Fruit fly (Drosophila melanogaster): ENCODE results near the gene CG5402.

The CG5402 gene

DNA sequence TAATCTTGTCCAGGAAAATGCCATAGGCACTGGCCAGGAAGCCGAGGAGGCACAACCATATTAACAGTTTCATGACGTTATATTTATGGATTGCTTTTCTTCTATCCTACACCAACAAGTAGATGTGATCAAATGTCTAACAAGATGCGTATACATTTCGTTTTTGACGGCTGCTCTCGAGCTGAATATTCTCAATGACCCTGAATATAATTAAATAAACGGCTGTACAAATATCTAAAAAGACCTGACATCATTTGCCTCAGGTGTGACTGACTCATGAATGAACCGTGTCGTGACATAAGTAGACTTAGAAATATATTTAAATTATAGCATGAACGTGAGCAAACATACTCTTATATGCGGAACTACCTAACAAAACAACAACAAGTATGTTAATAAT, at the start of gene CG5402:
Gene CG5402 (minus strand): TSS at position 101 of the 400 bp plus-strand sequence.
- no peak for TF ChIP-seq CG17801 (GFP tag; optimal IDR thresholded peaks at IDR 0.05; ENCODE audit: partially characterized antibody)

DNA sequence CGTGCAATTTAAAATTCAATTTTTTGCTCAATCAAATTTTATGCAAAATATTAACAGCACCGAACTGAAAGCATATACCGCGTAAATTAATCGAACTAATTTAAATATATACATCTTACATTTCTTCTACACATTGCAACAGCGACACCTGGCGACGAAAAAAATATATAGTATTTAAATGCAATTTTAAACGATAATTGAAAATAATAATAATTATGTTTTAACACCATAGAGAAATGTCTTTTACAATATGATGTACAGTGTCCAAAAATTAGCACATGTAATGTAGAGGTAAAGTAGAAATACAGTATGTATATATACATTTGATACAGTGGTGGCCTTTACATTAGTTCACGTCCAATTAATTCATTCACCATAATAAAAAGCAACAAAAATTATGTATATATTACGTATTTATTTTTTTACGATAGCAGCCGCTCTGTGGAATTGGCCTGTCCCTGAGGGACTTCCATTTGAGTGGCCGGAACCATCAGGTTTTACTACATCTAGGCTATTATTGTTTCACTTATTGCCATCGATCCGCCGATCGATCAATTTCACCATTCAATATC, 44.7 kb upstream of the CG5402 start:
- no peak for TF ChIP-seq CG17801 (GFP tag; optimal IDR thresholded peaks at IDR 0.05; ENCODE audit: partially characterized antibody)

DNA sequence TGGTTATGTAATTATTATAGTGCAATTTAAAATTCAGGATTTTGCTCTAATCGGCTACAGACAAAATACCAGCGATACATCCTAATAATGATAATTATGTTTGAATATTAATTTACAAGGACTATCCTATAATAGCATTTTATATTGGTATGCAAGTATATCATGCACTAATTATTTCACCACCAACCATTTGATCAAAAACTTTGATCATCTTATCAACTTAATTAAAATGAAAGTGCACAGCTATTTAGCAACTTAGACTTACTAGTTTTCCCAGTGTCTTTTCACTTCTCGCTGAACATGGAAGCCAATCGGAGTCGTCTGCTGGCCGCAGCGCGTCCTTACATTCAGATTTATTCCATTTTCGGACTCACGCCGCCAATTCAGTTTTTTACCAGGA, 43.0 kb upstream of the CG5402 start, which contains the start of gene Gr98d:
Gene Gr98d (plus strand): TSS at position 301 of the 400 bp plus-strand sequence.
- no peak for TF ChIP-seq CG17801 (GFP tag; optimal IDR thresholded peaks at IDR 0.05; ENCODE audit: partially characterized antibody)

DNA sequence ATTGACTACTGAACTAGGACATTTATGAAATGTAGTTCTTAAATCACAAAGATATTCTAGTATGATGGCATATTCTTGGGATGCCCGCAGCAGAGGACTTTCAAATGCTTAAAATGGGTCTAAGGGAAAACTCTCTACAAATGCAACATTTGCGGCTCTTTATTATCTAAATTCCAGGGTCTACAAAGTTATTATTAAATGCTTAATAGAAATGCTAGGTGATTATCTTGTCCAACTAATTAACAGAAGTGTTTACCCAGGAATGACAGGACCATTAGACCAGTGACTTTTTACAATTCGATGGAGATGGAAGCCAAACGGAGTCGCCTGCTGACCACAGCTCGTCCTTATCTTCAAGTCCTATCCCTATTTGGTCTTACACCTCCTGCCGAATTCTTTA, 41.4 kb upstream of the CG5402 start, which contains the start of gene Gr98c:
Gene Gr98c (plus strand): TSS at position 301 of the 400 bp plus-strand sequence.
- no peak for TF ChIP-seq CG17801 (GFP tag; optimal IDR thresholded peaks at IDR 0.05; ENCODE audit: partially characterized antibody)

DNA sequence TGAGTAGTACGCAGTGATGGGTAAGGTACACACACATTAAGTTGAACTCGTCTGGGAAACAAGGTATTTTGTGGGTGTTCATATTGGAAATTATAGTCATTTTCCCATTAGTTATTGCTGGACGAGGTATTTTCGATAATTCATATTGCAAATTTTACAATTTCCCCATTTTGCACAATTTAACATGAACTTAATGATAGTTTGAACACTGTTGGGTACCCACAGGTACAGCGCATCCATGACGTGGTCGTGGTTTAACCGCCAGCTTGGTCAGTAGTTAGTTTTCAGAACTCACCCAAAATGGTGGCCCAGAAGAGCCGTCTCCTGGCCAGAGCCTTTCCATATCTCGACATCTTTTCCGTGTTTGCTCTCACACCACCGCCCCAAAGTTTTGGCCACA, 39.4 kb upstream of the CG5402 start, which contains the start of gene Gr98b:
Gene Gr98b (plus strand): TSS at position 301 of the 400 bp plus-strand sequence.
- TF ChIP-seq CG17801 (GFP tag; optimal IDR thresholded peaks at IDR 0.05; ENCODE audit: partially characterized antibody) = no peak

DNA sequence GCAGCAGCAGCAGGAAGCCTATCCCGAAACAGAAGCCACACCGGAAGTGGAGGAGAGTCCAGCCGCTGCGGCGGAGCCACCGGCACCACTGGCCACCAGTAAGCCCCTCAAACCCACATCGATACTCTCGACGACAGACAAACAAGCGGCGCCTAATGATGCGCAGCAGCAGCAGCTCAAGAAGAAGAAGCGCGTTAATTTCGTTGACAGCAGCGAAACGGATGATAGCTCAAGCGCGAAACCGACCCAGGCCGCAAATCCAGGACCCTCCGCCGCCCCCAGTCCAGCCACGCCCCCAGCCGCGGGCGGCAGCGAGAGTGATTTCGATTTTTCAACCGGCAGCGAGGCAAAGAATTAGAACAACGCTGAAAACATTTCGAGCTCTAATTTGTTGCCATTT, 30.5 kb upstream of the CG5402 start:
- no peak for TF ChIP-seq CG17801 (GFP tag; optimal IDR thresholded peaks at IDR 0.05; ENCODE audit: partially characterized antibody)

DNA sequence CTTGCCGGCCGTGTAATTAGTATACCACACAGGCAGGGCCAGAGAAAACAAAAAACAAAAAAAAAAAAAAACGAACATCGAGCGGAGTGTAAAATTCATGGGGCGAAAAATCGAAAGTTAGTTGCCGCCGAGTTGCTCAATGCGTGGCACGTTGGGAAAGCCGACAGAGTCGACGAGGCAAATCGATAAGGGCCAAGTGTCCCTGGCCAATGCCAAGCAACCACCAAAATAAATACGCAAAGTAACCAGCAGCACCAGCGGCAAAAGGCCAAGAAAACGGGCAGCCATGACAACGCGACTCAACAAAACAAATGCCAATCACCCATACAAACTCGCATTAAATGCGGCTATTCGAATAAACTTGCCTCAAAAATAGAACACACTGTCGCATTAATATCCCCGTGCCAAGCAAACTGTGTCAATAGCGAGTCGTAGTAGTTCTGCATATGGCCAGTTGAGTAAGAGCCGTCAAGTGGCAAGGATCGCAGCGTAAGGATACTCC, 17.7 kb upstream of the CG5402 start, which contains the start of gene CG12885:
Gene CG12885 (plus strand): TSS at position 452 of the 502 bp plus-strand sequence.
- no peak for TF ChIP-seq CG17801 (GFP tag; optimal IDR thresholded peaks at IDR 0.05; ENCODE audit: partially characterized antibody)

DNA sequence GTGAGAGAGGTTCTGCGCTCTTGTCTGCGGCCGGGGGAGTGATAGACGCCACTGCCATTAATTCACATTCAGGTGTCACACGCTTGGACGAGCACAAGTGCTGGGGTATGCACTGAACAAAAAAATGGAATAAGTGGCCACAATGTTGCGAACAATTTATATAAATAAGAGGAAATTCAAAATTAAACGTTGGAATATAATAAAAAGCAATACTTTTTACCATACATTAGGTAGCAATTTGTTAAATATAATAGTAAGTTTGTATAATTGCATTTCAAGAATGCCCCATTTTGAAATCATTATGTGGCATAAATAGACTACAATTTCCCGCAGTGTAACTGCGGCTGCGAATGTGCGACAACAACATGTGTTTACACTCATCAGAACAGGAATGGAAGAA, 17.1 kb upstream of the CG5402 start:
- TF ChIP-seq CG17801 (GFP tag; optimal IDR thresholded peaks at IDR 0.05; ENCODE audit: partially characterized antibody) = no peak

DNA sequence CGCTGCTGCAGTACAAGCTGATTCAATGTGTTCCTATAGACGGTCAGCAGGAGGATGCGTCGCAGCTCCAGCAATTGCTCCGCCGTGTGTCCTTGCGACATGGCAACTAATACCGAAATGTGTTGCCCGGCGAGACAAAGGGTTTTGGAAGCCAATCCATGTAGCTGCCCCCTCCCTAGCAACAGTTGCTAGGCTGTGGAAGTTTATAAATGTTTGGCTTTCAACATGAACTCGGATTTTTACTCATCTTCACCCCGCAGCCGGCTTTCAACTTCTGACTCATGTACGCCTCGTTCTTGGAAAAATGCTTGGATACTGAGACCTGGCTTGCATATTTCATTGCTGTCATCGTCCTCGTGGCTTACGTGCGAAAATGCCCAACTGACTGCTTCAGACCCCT, 14.4 kb upstream of the CG5402 start, which contains the start of gene CG13972:
Gene CG13972 (minus strand): TSS at position 101 of the 400 bp plus-strand sequence.
- TF ChIP-seq CG17801 (GFP tag; optimal IDR thresholded peaks at IDR 0.05; ENCODE audit: partially characterized antibody) = no peak

DNA sequence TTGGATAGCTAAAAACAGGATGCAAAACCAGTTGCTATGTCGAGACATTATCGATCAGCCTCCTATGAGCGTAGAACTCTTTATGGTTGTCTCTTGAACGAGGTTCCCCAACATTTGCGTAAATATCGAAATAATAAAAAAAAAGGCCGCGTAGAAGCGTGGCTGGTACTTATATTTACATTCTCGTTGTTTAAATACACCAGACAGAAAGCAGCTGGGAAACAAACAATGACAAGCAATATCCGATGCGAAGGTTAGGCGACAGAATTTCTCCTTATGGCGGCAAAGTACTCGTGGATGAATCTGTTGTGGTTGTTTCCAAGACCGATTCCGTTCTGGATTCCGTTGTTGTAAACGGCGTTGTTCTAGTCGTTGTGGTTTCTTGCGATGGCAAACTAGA, 818 bp downstream of the CG5402 start, which contains the start of gene CG43139:
Gene CG43139 (minus strand): TSS at position 88 of the 400 bp plus-strand sequence.
- no peak for TF ChIP-seq CG17801 (GFP tag; optimal IDR thresholded peaks at IDR 0.05; ENCODE audit: partially characterized antibody)

DNA sequence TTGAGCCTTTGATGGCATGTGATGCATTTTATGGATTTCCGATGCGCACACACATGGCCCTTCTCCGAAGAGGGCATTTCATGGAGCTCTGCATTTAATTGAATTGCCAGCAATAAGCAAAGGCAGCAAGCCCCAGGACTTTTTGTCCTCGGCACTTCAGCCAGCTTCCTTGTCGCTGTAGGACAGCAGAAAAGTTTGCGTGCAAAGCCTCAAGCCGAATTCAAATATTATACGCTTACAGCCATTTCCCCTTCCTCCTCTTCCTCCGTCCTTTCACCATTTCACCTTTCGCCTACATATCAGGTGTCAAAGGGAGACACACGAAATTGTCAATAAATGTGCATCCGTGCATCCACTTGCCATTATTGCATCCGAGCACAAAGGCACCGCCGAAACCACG, 5.1 kb downstream of the CG5402 start:
- TF ChIP-seq CG17801 (GFP tag; optimal IDR thresholded peaks at IDR 0.05; ENCODE audit: partially characterized antibody) = no peak

DNA sequence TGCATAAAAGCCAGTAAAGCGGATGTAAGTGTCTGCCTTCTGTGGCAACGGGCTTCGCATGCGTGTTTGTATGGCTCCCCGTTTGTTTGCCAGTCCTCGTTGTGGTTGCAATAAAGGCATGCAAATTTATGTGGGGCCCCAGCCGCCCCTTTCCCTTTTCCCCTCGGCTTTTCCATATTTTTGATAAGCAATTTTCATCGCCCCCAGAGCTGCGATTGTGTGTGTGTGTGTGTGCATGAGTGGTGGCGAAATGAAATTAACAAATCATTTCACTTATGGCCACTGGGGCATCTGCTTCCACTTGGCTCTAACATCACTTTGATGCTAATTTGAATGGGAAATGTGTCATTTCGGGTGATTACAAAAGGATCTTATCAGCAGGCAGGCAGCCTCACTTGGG, 15.1 kb downstream of the CG5402 start, which contains the start of gene Gr98a:
Gene Gr98a (plus strand): TSS at position 301 of the 400 bp plus-strand sequence.
- no peak for TF ChIP-seq CG17801 (GFP tag; optimal IDR thresholded peaks at IDR 0.05; ENCODE audit: partially characterized antibody)

DNA sequence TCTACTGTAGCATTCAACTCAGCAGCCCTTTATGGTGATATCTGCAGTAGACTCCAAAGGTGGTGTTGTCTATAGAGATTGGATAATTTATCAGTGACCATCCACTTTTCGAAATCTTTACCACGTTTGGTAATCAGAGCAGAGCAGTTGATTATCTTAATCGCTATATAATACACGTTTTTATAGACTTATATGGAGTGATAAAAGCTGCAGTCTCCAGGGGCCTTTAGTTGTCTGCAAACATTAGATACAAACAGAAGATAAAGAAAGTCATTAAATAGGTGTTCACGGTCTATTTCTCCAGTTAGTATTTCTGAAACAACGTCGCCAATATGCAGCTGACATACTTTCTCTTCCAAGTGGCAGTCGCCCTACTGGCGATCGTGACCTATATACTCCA, 24.4 kb downstream of the CG5402 start, which contains the start of gene Cyp6a18:
Gene Cyp6a18 (plus strand): TSS at position 301 of the 400 bp plus-strand sequence.
- peak; percentile 7 for TF ChIP-seq CG17801 (GFP tag; optimal IDR thresholded peaks at IDR 0.05; ENCODE audit: partially characterized antibody)

DNA sequence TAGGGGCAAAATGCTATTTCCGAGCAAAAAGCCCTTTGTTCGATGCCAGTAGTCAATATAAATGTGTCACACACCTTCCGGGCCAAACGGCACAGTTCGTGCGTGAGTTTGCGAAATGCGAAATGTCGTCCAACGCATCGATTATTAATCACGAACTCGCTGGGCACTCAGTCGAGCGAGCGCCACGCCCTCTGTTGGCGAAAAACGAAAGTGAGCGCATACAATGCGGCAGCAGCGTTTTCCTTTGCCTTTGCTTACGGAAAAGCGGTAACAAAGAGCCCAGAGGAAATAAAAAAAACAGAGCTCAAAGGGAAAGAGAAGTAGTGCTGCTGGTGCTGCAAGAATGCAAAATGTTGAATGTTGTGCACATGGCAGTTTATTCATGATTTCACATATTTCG, 25.2 kb downstream of the CG5402 start:
- TF ChIP-seq CG17801 (GFP tag; optimal IDR thresholded peaks at IDR 0.05; ENCODE audit: partially characterized antibody) = no peak

DNA sequence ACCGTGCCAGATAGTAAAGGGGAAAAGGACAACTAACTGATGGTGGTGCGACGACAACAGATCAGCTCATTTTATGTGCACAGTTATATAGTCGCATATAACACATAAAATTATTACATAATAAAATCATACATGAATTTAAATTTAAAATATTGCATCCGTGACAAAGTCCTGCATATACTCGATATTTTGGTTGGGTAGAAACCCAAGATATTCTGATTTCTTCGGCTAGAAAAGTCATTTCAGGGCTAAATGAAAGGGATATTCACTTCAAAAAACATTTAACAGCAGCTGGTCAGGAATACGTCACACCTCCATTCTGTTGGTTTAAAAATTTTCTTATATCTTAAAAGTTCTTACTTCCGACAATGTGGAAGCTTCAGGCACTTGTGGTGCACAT, 38.9 kb downstream of the CG5402 start, which contains the start of gene CG13978:
Gene CG13978 (plus strand): TSS at position 301 of the 400 bp plus-strand sequence.
- TF ChIP-seq CG17801 (GFP tag; optimal IDR thresholded peaks at IDR 0.05; ENCODE audit: partially characterized antibody) = no peak

DNA sequence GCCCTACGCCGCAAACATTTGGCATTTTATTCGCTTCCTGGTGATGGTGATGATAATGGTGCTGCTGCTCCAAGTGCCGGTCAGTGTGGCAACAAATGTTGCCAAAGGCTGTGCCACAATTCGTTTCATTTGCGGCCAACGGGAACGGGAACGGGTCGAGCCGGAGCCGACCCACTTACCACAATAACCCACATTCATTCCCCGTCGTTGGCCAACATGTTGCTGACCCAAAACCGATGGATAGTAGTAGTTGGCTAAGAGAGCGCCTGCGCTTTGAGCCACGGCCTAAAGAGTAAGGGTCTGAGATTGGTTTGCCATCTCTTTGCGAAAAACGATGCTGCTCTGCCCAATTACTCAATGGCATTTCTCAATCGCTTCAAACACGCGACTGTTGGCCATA, 39.8 kb downstream of the CG5402 start:
- TF ChIP-seq CG17801 (GFP tag; optimal IDR thresholded peaks at IDR 0.05; ENCODE audit: partially characterized antibody) = no peak
